Worm (Caenorhabditis elegans) whole organism, L1 larva: ENCODE measurements around the gene F02C12.2.

Source experiments
- aly-2 ChIP-seq: fragments of 150-350 bp; optimal IDR thresholded peaks from 2 replicates; lab custom pipeline; 2014; ENCODE audit warnings: missing biosample characterization, missing genetic modification characterization
- ceh-90 ChIP-seq: sonication (generic microtip); optimal IDR thresholded peaks from 2 replicates; lab custom pipeline; 2016; ENCODE audit warnings: missing genetic modification characterization, missing compliant biosample characterization
- dpl-1 ChIP-seq, 3 experiments: fragments of 150-350 bp in 2 of 3; sonication (generic microtip) in 1 of 3; optimal IDR thresholded peaks; 2 replicates each; lab custom pipeline; 2014 to 2017; ENCODE audit warnings: missing biosample characterization in 3 of 3, missing genetic modification characterization in 3 of 3, missing genetic modification reagents in 3 of 3
- isw-1 ChIP-seq: fragments of 200-800 bp; sonication (Bioruptor generic); IDR thresholded peaks from 2 replicates; pipeline ENCODE4 v1.3.6; 2022; ENCODE audit warnings: missing genetic modification characterization, missing compliant biosample characterization
- lin-35 ChIP-seq, 2 experiments: fragments of 150-350 bp; optimal IDR thresholded peaks; 2 replicates each; lab custom pipeline; 2014; ENCODE audit warnings: missing biosample characterization in 2 of 2, missing genetic modification characterization in 2 of 2, missing genetic modification reagents in 2 of 2
- lsy-2 ChIP-seq, 2 experiments: fragments of 150-350 bp; optimal IDR thresholded peaks; 2 replicates each; lab custom pipeline; 2014; ENCODE audit warnings: missing biosample characterization in 2 of 2, missing genetic modification characterization in 2 of 2
- mef-2 ChIP-seq: fragments of 150-350 bp; optimal IDR thresholded peaks from 2 replicates; lab custom pipeline; 2014; ENCODE audit warnings: missing biosample characterization, missing genetic modification characterization
- nhr-90 ChIP-seq: sonication (generic microtip); optimal IDR thresholded peaks from 2 replicates; lab custom pipeline; 2016; ENCODE audit warnings: mild to moderate bottlenecking, missing genetic modification characterization, missing compliant biosample characterization; ENCODE audit not compliant: poor library complexity
- snu-23 ChIP-seq: sonication (generic microtip); optimal IDR thresholded peaks from 2 replicates; lab custom pipeline; 2016; ENCODE audit warnings: missing genetic modification characterization, missing compliant biosample characterization

- TF ChIP-seq dpl-1 (GFP tag; optimal IDR thresholded peaks at IDR 0.05; lab: Kevin White, UChicago): no peak
- no peak for TF ChIP-seq ceh-90 (tag; lab: Kevin White, UChicago)
- TF ChIP-seq mef-2 (tag; lab: Kevin White, UChicago): no peak
- no peak for TF ChIP-seq isw-1 (GFP tag; lab: Robert Waterston, UW)
- no peak for TF ChIP-seq lin-35 (GFP tag; optimal IDR thresholded peaks at IDR 0.05; lab: Kevin White, UChicago)
- TF ChIP-seq nhr-90: no peak
- no peak for TF ChIP-seq aly-2 (tag; lab: Kevin White, UChicago)
- TF ChIP-seq snu-23 (GFP tag; lab: Kevin White, UChicago): no peak
- no peak for TF ChIP-seq lsy-2 (tag; optimal IDR thresholded peaks at IDR 0.05; lab: Kevin White, UChicago)
These were observed 18.4 kb upstream of the F02C12.2 start for ce11 chrX:13417479-13417878.
